Fruit fly (Drosophila melanogaster) whole organism, embryonic: Measurements from ENCODE around the gene Gale.

Source experiments
- Ada2b ChIP-seq: fragments of 200-800 bp; sonication (Bioruptor generic); IDR thresholded peaks from 2 replicates; pipeline ENCODE4 v1.3.6; 2022; ENCODE audit warnings: missing biosample characterization, missing genetic modification characterization
- CG10274 ChIP-seq: fragments of 200-800 bp; sonication (Bioruptor generic); optimal IDR thresholded peaks from 3 replicates; lab custom pipeline; 2017; ENCODE audit warnings: missing biosample characterization, mild to moderate bottlenecking, missing genetic modification characterization
- CG10654 ChIP-seq: fragments of 200-800 bp; sonication (Bioruptor generic); optimal IDR thresholded peaks from 2 replicates; lab custom pipeline; 2016; ENCODE audit warnings: missing biosample characterization, missing genetic modification characterization
- CG12219 ChIP-seq: fragments of 200-800 bp; sonication (Bioruptor generic); optimal IDR thresholded peaks from 3 replicates; lab custom pipeline; 2018; ENCODE audit warnings: missing biosample characterization, mild to moderate bottlenecking, missing genetic modification characterization
- CG14050 ChIP-seq: fragments of 200-800 bp; sonication (Bioruptor generic); IDR thresholded peaks from 3 replicates; pipeline ENCODE4 v1.3.6; 2022; ENCODE audit warnings: missing biosample characterization, missing genetic modification characterization
- CG15479 ChIP-seq: fragments of 200-800 bp; sonication (Bioruptor generic); optimal IDR thresholded peaks from 3 replicates; lab custom pipeline; 2019; ENCODE audit warnings: missing biosample characterization, mild to moderate bottlenecking, missing genetic modification characterization, moderate library complexity
- CG16815 ChIP-seq: fragments of 200-800 bp; sonication (Bioruptor generic); optimal IDR thresholded peaks from 3 replicates; lab custom pipeline; 2017; ENCODE audit warnings: missing biosample characterization, mild to moderate bottlenecking, missing genetic modification characterization
- CG17612 ChIP-seq: fragments of 200-800 bp; sonication (Bioruptor generic); IDR thresholded peaks from 2 replicates; pipeline ENCODE4 v1.3.6; 2022; ENCODE audit warnings: missing biosample characterization, missing genetic modification characterization
- CG17829 ChIP-seq: fragments of 200-800 bp; optimal IDR thresholded peaks from 2 replicates; lab custom pipeline; 2019; ENCODE audit warnings: missing biosample characterization, mild to moderate bottlenecking, missing genetic modification characterization, moderate library complexity
- CG1792 ChIP-seq: fragments of 200-800 bp; sonication (Bioruptor generic); optimal IDR thresholded peaks from 2 replicates; lab custom pipeline; 2016; ENCODE audit warnings: missing biosample characterization, missing genetic modification characterization
- CG18619 ChIP-seq: fragments of 200-800 bp; sonication (Bioruptor generic); optimal IDR thresholded peaks from 3 replicates; lab custom pipeline; 2017; ENCODE audit warnings: missing biosample characterization, mild to moderate bottlenecking, missing genetic modification characterization
- CG2712 ChIP-seq: fragments of 200-800 bp; optimal IDR thresholded peaks from 3 replicates; lab custom pipeline; 2019; ENCODE audit warnings: missing biosample characterization, mild to moderate bottlenecking, missing genetic modification characterization, moderate library complexity
- CG34376 ChIP-seq: fragments of 200-800 bp; sonication (Bioruptor generic); optimal IDR thresholded peaks from 2 replicates; lab custom pipeline; 2018; ENCODE audit warnings: missing biosample characterization, mild to moderate bottlenecking, missing genetic modification characterization
- CG4730 ChIP-seq: fragments of 200-800 bp; sonication (Bioruptor generic); IDR thresholded peaks from 2 replicates; pipeline ENCODE4 v1.3.6; 2022; ENCODE audit warnings: missing biosample characterization, missing genetic modification characterization
- CG5245 ChIP-seq: fragments of 200-800 bp; sonication (Bioruptor generic); optimal IDR thresholded peaks from 3 replicates; lab custom pipeline; 2016; ENCODE audit warnings: missing biosample characterization, missing genetic modification characterization
- CG6791 ChIP-seq: fragments of 200-800 bp; sonication (Bioruptor generic); IDR thresholded peaks from 3 replicates; pipeline ENCODE4 v1.3.6; 2022; ENCODE audit warnings: missing biosample characterization, missing genetic modification characterization; ENCODE audit not compliant: partially characterized antibody
- CG8924 ChIP-seq: fragments of 200-800 bp; optimal IDR thresholded peaks from 3 replicates; lab custom pipeline; 2019; ENCODE audit warnings: missing biosample characterization, mild to moderate bottlenecking, missing genetic modification characterization, moderate library complexity
- CG8944 ChIP-seq: fragments of 200-800 bp; sonication (Bioruptor generic); optimal IDR thresholded peaks from 3 replicates; lab custom pipeline; 2016; ENCODE audit warnings: missing biosample characterization, missing genetic modification characterization
- CG9609 ChIP-seq: fragments of 200-800 bp; sonication (Bioruptor generic); optimal IDR thresholded peaks from 3 replicates; lab custom pipeline; 2016; ENCODE audit warnings: missing biosample characterization, missing genetic modification characterization
- CHES-1-like ChIP-seq: fragments of 200-800 bp; sonication (Bioruptor generic); optimal IDR thresholded peaks from 2 replicates; lab custom pipeline; 2016; ENCODE audit warnings: missing biosample characterization, missing genetic modification characterization
- D ChIP-seq, 2 experiments: fragments of 200-800 bp in 1 of 2; fragments of >200 bp in 1 of 2; sonication (Bioruptor generic) in 1 of 2; optimal IDR thresholded peaks; 2 replicates in 1 of 2; 3 replicates in 1 of 2; lab custom pipeline; 2017; ENCODE audit warnings: mild to moderate bottlenecking in 1 of 2, missing biosample characterization in 1 of 2, missing genetic modification characterization in 1 of 2, missing genetic modification reagents in 1 of 2
- D19A ChIP-seq: fragments of 200-800 bp; optimal IDR thresholded peaks from 3 replicates; lab custom pipeline; 2019; ENCODE audit warnings: missing biosample characterization, mild to moderate bottlenecking, missing genetic modification characterization, moderate library complexity
- Dad ChIP-seq: fragments of 200-800 bp; sonication (Bioruptor generic); optimal IDR thresholded peaks from 3 replicates; lab custom pipeline; 2016; ENCODE audit warnings: missing biosample characterization, missing genetic modification characterization
- Dfd ChIP-seq, 2 experiments: fragments of >200 bp; optimal IDR thresholded peaks; 2 replicates each; lab custom pipeline; 2017; ENCODE audit warnings: missing biosample characterization in 2 of 2, missing genetic modification characterization in 2 of 2
- Fer1 ChIP-seq: fragments of 200-800 bp; sonication (Bioruptor generic); optimal IDR thresholded peaks from 2 replicates; lab custom pipeline; 2017; ENCODE audit warnings: missing biosample characterization, mild to moderate bottlenecking, missing genetic modification characterization
- Jarid2 ChIP-seq: fragments of 200-800 bp; sonication (Bioruptor generic); optimal IDR thresholded peaks from 3 replicates; lab custom pipeline; 2017; ENCODE audit warnings: mild to moderate bottlenecking, missing biosample characterization, missing genetic modification reagents, missing genetic modification characterization
- Nf-YA ChIP-seq: fragments of 200-800 bp; sonication (Bioruptor generic); IDR thresholded peaks from 2 replicates; pipeline ENCODE4 v1.3.6; 2022; ENCODE audit warnings: missing biosample characterization, missing genetic modification characterization
- Ravus ChIP-seq: fragments of 200-800 bp; sonication (Bioruptor generic); IDR thresholded peaks from 2 replicates; pipeline ENCODE4 v1.3.6; 2022; ENCODE audit warnings: missing biosample characterization, missing genetic modification characterization
- Xbp1 ChIP-seq: fragments of 200-800 bp; sonication (Bioruptor generic); optimal IDR thresholded peaks from 3 replicates; lab custom pipeline; 2016; ENCODE audit warnings: missing biosample characterization, mild to moderate bottlenecking, missing genetic modification characterization
- al ChIP-seq: fragments of 200-800 bp; sonication (Bioruptor generic); IDR thresholded peaks from 2 replicates; pipeline ENCODE4 v1.3.6; 2022; ENCODE audit warnings: missing biosample characterization, missing genetic modification characterization
- ap ChIP-seq: fragments of 200-800 bp; sonication (Bioruptor generic); IDR thresholded peaks from 2 replicates; pipeline ENCODE4 v1.3.6; 2022; ENCODE audit warnings: missing biosample characterization, missing genetic modification characterization
- ash1 ChIP-seq: fragments of 200-800 bp; sonication (Bioruptor generic); optimal IDR thresholded peaks from 2 replicates; lab custom pipeline; 2018; ENCODE audit warnings: missing biosample characterization, mild to moderate bottlenecking, missing genetic modification characterization
- chn ChIP-seq: fragments of 200-800 bp; sonication (Bioruptor generic); optimal IDR thresholded peaks from 2 replicates; lab custom pipeline; 2016; ENCODE audit warnings: missing biosample characterization, missing genetic modification characterization
- croc ChIP-seq: fragments of 200-800 bp; sonication (Bioruptor generic); conservative IDR thresholded peaks from 3 replicates; pipeline ENCODE4 v1.3.6; 2022; ENCODE audit warnings: missing biosample characterization, missing genetic modification characterization
- crol ChIP-seq: fragments of 200-800 bp; sonication (Bioruptor generic); IDR thresholded peaks from 2 replicates; pipeline ENCODE4 v1.3.6; 2022; ENCODE audit warnings: missing biosample characterization, missing genetic modification characterization
- dimm ChIP-seq: fragments of 200-800 bp; sonication (Bioruptor generic); IDR thresholded peaks from 2 replicates; pipeline ENCODE4 v1.3.6; 2022; ENCODE audit warnings: missing biosample characterization, missing genetic modification characterization
- ems ChIP-seq: fragments of 200-800 bp; sonication (Bioruptor generic); optimal IDR thresholded peaks from 3 replicates; lab custom pipeline; 2016; ENCODE audit warnings: missing biosample characterization, missing genetic modification characterization
- fd3F ChIP-seq: fragments of 200-800 bp; sonication (Bioruptor generic); optimal IDR thresholded peaks from 2 replicates; lab custom pipeline; 2018; ENCODE audit warnings: missing biosample characterization, mild to moderate bottlenecking, missing genetic modification characterization, moderate library complexity
- jumu ChIP-seq: fragments of 200-800 bp; sonication (Bioruptor generic); optimal IDR thresholded peaks from 3 replicates; lab custom pipeline; 2016; ENCODE audit warnings: missing biosample characterization, missing genetic modification characterization
- lbe ChIP-seq: fragments of 200-800 bp; sonication (Bioruptor generic); optimal IDR thresholded peaks from 2 replicates; lab custom pipeline; 2016; ENCODE audit warnings: missing biosample characterization, mild to moderate bottlenecking, missing genetic modification characterization
- lilli ChIP-seq: fragments of 200-800 bp; sonication (Bioruptor generic); optimal IDR thresholded peaks from 3 replicates; lab custom pipeline; 2016; ENCODE audit warnings: missing biosample characterization, missing genetic modification characterization
- nom ChIP-seq: fragments of 200-800 bp; sonication (Bioruptor generic); optimal IDR thresholded peaks from 2 replicates; lab custom pipeline; 2017; ENCODE audit warnings: missing biosample characterization, missing genetic modification characterization, mild to moderate bottlenecking, moderate library complexity, missing genetic modification reagents
- ranshi ChIP-seq: fragments of 200-800 bp; sonication (Bioruptor generic); IDR thresholded peaks from 2 replicates; pipeline ENCODE4 v1.3.6; 2022; ENCODE audit warnings: missing biosample characterization, missing genetic modification characterization
- repo ChIP-seq: fragments of 200-800 bp; sonication (Bioruptor generic); optimal IDR thresholded peaks from 2 replicates; lab custom pipeline; 2016; ENCODE audit warnings: missing biosample characterization, missing genetic modification characterization
- sna ChIP-seq: fragments of 200-800 bp; sonication (Bioruptor generic); IDR thresholded peaks from 2 replicates; pipeline ENCODE4 v1.3.6; 2022; ENCODE audit warnings: missing biosample characterization, missing genetic modification characterization; ENCODE audit not compliant: partially characterized antibody
- tll ChIP-seq, 2 experiments: fragments of 200-800 bp in 1 of 2; fragments of >200 bp in 1 of 2; sonication (Bioruptor generic) in 1 of 2; optimal IDR thresholded peaks; 2 replicates each; lab custom pipeline; 2017 to 2019; ENCODE audit warnings: missing biosample characterization in 2 of 2, missing genetic modification characterization in 2 of 2, mild to moderate bottlenecking in 1 of 2, moderate library complexity in 1 of 2
- vnd ChIP-seq: fragments of 200-800 bp; sonication (Bioruptor generic); IDR thresholded peaks from 3 replicates; pipeline ENCODE4 v1.3.6; 2022; ENCODE audit warnings: missing biosample characterization, missing genetic modification characterization; ENCODE audit not compliant: partially characterized antibody
- wor ChIP-seq: fragments of 200-800 bp; sonication (Bioruptor generic); IDR thresholded peaks from 2 replicates; pipeline ENCODE4 v1.3.6; 2022; ENCODE audit warnings: missing biosample characterization, missing genetic modification characterization

Gale gene

dm6 chr3L:633272-634254, 14.8 kb upstream of the Gale start (continued):
- TF ChIP-seq D (optimal IDR thresholded peaks at IDR 0.05; lab: Kevin White, UChicago) (no peak), D (GFP tag; optimal IDR thresholded peaks at IDR 0.05; lab: Kevin White, UChicago) (peak; percentile 94), ranshi (GFP tag; lab: Robert Waterston, UW) (peak; percentile 85), fd3F (GFP tag; lab: Kevin White, UChicago) (peak; percentile 12), CG18619 (peak; percentile 77), vnd (no peak), CG17612 (GFP tag; lab: Robert Waterston, UW) (no peak), lilli (GFP tag; lab: Kevin White, UChicago) (peak; percentile 72), wor (GFP tag; lab: Robert Waterston, UW) (peak; percentile 87), Jarid2 (GFP tag; lab: Kevin White, UChicago) (peak; percentile 29), nom (GFP tag; lab: Kevin White, UChicago) (no peak), ash1 (GFP tag; lab: Kevin White, UChicago) (no peak), CG8924 (peak; percentile 85), dimm (GFP tag; lab: Robert Waterston, UW) (peak; percentile 77), CG17829 (peak; percentile 90), Dad (GFP tag; lab: Kevin White, UChicago) (peak; percentile 63), repo (GFP tag; lab: Kevin White, UChicago) (peak; percentile 73), Ravus (GFP tag; lab: Robert Waterston, UW) (peak; percentile 21; the same call in 1 of the 2 replicates), ems (GFP tag; lab: Kevin White, UChicago) (peak; percentile 87), CG5245 (peak; percentile 70), CG2712 (peak; percentile 91), croc (peak; percentile 88), Xbp1 (peak; percentile 91), CG10274 (GFP tag; lab: Kevin White, UChicago) (peak; percentile 23), ap (GFP tag; lab: Robert Waterston, UW) (peak; percentile 86), CG12219 (GFP tag; lab: Kevin White, UChicago) (peak; percentile 76), Fer1 (GFP tag; lab: Kevin White, UChicago) (peak; percentile 2), Ada2b (GFP tag; lab: Robert Waterston, UW) (peak; percentile 65), CG9609 (GFP tag; lab: Kevin White, UChicago) (peak; percentile 83), chn (peak; percentile 94), CHES-1-like (peak; percentile 72), jumu (GFP tag; lab: Kevin White, UChicago) (peak; percentile 86), CG6791 (no peak), tll (GFP tag; optimal IDR thresholded peaks at IDR 0.05; lab: Kevin White, UChicago) (no peak), CG10654 (GFP tag; lab: Kevin White, UChicago) (peak; percentile 86), CG34376 (peak; percentile 61), CG14050 (peak; percentile 64; the same call in 2 of the 3 replicates), CG1792 (GFP tag; lab: Kevin White, UChicago) (peak; percentile 75), sna (no peak), Nf-YA (peak; percentile 47), D19A (tag; lab: Kevin White, UChicago) (peak; percentile 86), lbe (GFP tag; lab: Kevin White, UChicago) (no peak), CG8944 (GFP tag; lab: Kevin White, UChicago) (peak; percentile 88), CG16815 (GFP tag; lab: Kevin White, UChicago) (peak; percentile 82), crol (GFP tag; lab: Robert Waterston, UW) (peak; percentile 34; the same call in 1 of the 2 replicates), Dfd (GFP tag; optimal IDR thresholded peaks at IDR 0.05; lab: Kevin White, UChicago) (peak in 1 of 2 experiments; percentile 2), al (GFP tag; lab: Robert Waterston, UW) (no peak), CG15479 (GFP tag; lab: Kevin White, UChicago) (no peak), CG4730 (GFP tag; lab: Robert Waterston, UW) (peak; percentile 65)
